Worm (Caenorhabditis elegans) whole organism, dauer: Measurements from ENCODE around the gene F58G1.2.

Experiments
- unc-62 ChIP-seq: sonication (generic microtip); optimal IDR thresholded peaks from 2 replicates; lab custom pipeline; 2017; ENCODE audit warnings: missing biosample characterization, missing genetic modification reagents, missing genetic modification characterization

The F58G1.2 gene

ce11 chrII:12918960-12919553 is at the start of gene F58G1.2, which contains the start of gene wago-4:
Gene F58G1.2 (minus strand): TSS chrII:12919010.
Gene wago-4 (plus strand): TSS chrII:12919551.
- no peak for TF ChIP-seq unc-62

ce11 chrII:12968448-12968969 is 49.7 kb upstream of the F58G1.2 start:
- no peak for TF ChIP-seq unc-62

- no peak for TF ChIP-seq unc-62
These were observed 47.5 kb upstream of the F58G1.2 start for ce11 chrII:12966274-12966673.

ce11 chrII:12965589-12965988 is 46.8 kb upstream of the F58G1.2 start:
- no peak for TF ChIP-seq unc-62

ce11 chrII:12965538-12965588 is 46.6 kb upstream of the F58G1.2 start, which contains the start of gene ptr-18:
Gene ptr-18 (plus strand): TSS chrII:12965546.
- no peak for TF ChIP-seq unc-62

ce11 chrII:12965138-12965537 is 46.3 kb upstream of the F58G1.2 start:
- TF ChIP-seq unc-62, result no peak

- no peak for TF ChIP-seq unc-62
These were observed 42.9 kb upstream of the F58G1.2 start for ce11 chrII:12961743-12962142.

ce11 chrII:12961293-12961692 is 42.5 kb upstream of the F58G1.2 start:
- no peak for TF ChIP-seq unc-62

ce11 chrII:12960206-12960605 is 41.4 kb upstream of the F58G1.2 start:
- TF ChIP-seq unc-62, result no peak

ce11 chrII:12954670-12955069 is 35.9 kb upstream of the F58G1.2 start, which contains the start of the genes Y38F1A.1 and Y38F1A.2:
Gene Y38F1A.1 (minus strand): TSS chrII:12954770.
Gene Y38F1A.2 (plus strand): TSS chrII:12954958.
- TF ChIP-seq unc-62, result no peak

- no peak for TF ChIP-seq unc-62
These were observed 34.5 kb upstream of the F58G1.2 start for ce11 chrII:12953297-12953696.

- TF ChIP-seq unc-62, result no peak
These were observed 29.3 kb upstream of the F58G1.2 start, which contains the start of gene F58G1.7 for ce11 chrII:12948158-12948557. Gene F58G1.7 (minus strand): TSS chrII:12948258.

- TF ChIP-seq unc-62, result no peak
These were observed 25.8 kb upstream of the F58G1.2 start for ce11 chrII:12944587-12945126.

- no peak for TF ChIP-seq unc-62
These were observed 23.7 kb upstream of the F58G1.2 start for ce11 chrII:12942496-12942895.

ce11 chrII:12939801-12940200 is 21.0 kb upstream of the F58G1.2 start, which contains the start of gene arrd-10:
Gene arrd-10 (plus strand): TSS chrII:12940101.
- no peak for TF ChIP-seq unc-62

ce11 chrII:12939161-12939560 is 20.4 kb upstream of the F58G1.2 start:
- no peak for TF ChIP-seq unc-62

ce11 chrII:12935259-12935658 is 16.4 kb upstream of the F58G1.2 start, which contains the start of gene lips-9:
Gene lips-9 (minus strand): TSS chrII:12935359.
- TF ChIP-seq unc-62, result no peak

- TF ChIP-seq unc-62, result no peak
These were observed 12.7 kb upstream of the F58G1.2 start, which contains the start of gene dct-18 for ce11 chrII:12931456-12931923. Gene dct-18 (plus strand): TSS chrII:12931873.

ce11 chrII:12930138-12930537 is 11.3 kb upstream of the F58G1.2 start:
- TF ChIP-seq unc-62, result no peak
